Worm (Caenorhabditis elegans): Measurements from ENCODE around the gene clec-32.

- TF ChIP-seq ama-1 (optimal IDR thresholded peaks at IDR 0.05) (no peak), flt-1 (GFP tag; IDR thresholded peaks at IDR 0.05) (no peak), scrt-1 (GFP tag; IDR thresholded peaks at IDR 0.05) (no peak), hmbx-1 (tag; optimal IDR thresholded peaks at IDR 0.05) (no peak), ceh-36 (tag; optimal IDR thresholded peaks at IDR 0.05) (no peak), tra-4 (tag; optimal IDR thresholded peaks at IDR 0.05) (no peak), ets-7 (tag; optimal IDR thresholded peaks at IDR 0.05) (no peak)
These were observed 3.8 kb upstream of the clec-32 start, which contains the start of gene clec-28 for ce11 chrV:16865404-16865803.
